Fruit fly (Drosophila melanogaster) whole organism, embryonic: ENCODE results near the gene opa.

Source experiments
- CG10979 ChIP-seq: fragments of 200-800 bp; sonication (Bioruptor generic); optimal IDR thresholded peaks from 2 replicates; lab custom pipeline; 2018; ENCODE audit warnings: missing biosample characterization, mild to moderate bottlenecking, missing genetic modification characterization, moderate library complexity
- CG12071 ChIP-seq: fragments of 200-800 bp; sonication (Bioruptor generic); optimal IDR thresholded peaks from 3 replicates; lab custom pipeline; 2018; ENCODE audit warnings: missing biosample characterization, mild to moderate bottlenecking, missing genetic modification characterization
- CG13296 ChIP-seq: fragments of 200-800 bp; sonication (Bioruptor generic); optimal IDR thresholded peaks from 3 replicates; lab custom pipeline; 2018; ENCODE audit warnings: missing biosample characterization, mild to moderate bottlenecking, missing genetic modification characterization
- CG13775 ChIP-seq: fragments of 200-800 bp; sonication (Bioruptor generic); optimal IDR thresholded peaks from 3 replicates; lab custom pipeline; 2017; ENCODE audit warnings: missing biosample characterization, mild to moderate bottlenecking, missing genetic modification characterization
- CG14014 ChIP-seq: fragments of 200-800 bp; sonication (Bioruptor generic); IDR thresholded peaks from 2 replicates; pipeline ENCODE4 v1.3.6; 2022; ENCODE audit warnings: missing biosample characterization, missing genetic modification characterization
- CG15011 ChIP-seq: fragments of 200-800 bp; sonication (Bioruptor generic); optimal IDR thresholded peaks from 3 replicates; lab custom pipeline; 2018; ENCODE audit warnings: missing biosample characterization, mild to moderate bottlenecking, missing genetic modification characterization
- CG16813 ChIP-seq: fragments of 200-800 bp; sonication (Bioruptor generic); IDR thresholded peaks from 3 replicates; pipeline ENCODE4 v1.3.6; 2022; ENCODE audit warnings: missing biosample characterization, missing genetic modification characterization; ENCODE audit not compliant: partially characterized antibody
- CG1832 ChIP-seq: fragments of 200-800 bp; sonication (Bioruptor generic); optimal IDR thresholded peaks from 2 replicates; lab custom pipeline; 2017; ENCODE audit warnings: missing biosample characterization, mild to moderate bottlenecking, missing genetic modification characterization, inconsistent platforms
- CG18476 ChIP-seq: fragments of 200-800 bp; sonication (Bioruptor generic); optimal IDR thresholded peaks from 2 replicates; lab custom pipeline; 2016; ENCODE audit warnings: missing biosample characterization, mild to moderate bottlenecking, missing genetic modification characterization
- CG18599 ChIP-seq: fragments of 200-800 bp; sonication (Bioruptor generic); optimal IDR thresholded peaks from 3 replicates; lab custom pipeline; 2017; ENCODE audit warnings: missing biosample characterization, missing genetic modification characterization, mild to moderate bottlenecking, moderate library complexity, missing genetic modification reagents
- CG2202 ChIP-seq: fragments of 200-800 bp; sonication (Bioruptor generic); optimal IDR thresholded peaks from 2 replicates; lab custom pipeline; 2018; ENCODE audit warnings: missing biosample characterization, mild to moderate bottlenecking, missing genetic modification characterization
- CG2712 ChIP-seq: fragments of 200-800 bp; optimal IDR thresholded peaks from 3 replicates; lab custom pipeline; 2019; ENCODE audit warnings: missing biosample characterization, mild to moderate bottlenecking, missing genetic modification characterization, moderate library complexity
- CG30020 ChIP-seq: fragments of 200-800 bp; optimal IDR thresholded peaks from 2 replicates; lab custom pipeline; 2019; ENCODE audit warnings: missing biosample characterization, mild to moderate bottlenecking, missing genetic modification characterization, moderate library complexity
- CG33213 ChIP-seq: fragments of 200-800 bp; sonication (Bioruptor generic); optimal IDR thresholded peaks from 3 replicates; lab custom pipeline; 2016; ENCODE audit warnings: missing biosample characterization, missing genetic modification characterization
- CG34422 ChIP-seq: fragments of 200-800 bp; sonication (Bioruptor generic); IDR thresholded peaks from 3 replicates; pipeline ENCODE4 v1.3.6; 2022; ENCODE audit warnings: missing biosample characterization, missing genetic modification characterization
- CG4282 ChIP-seq: fragments of 200-800 bp; sonication (Bioruptor generic); optimal IDR thresholded peaks from 2 replicates; lab custom pipeline; 2016; ENCODE audit warnings: missing biosample characterization, missing genetic modification characterization
- CG4730 ChIP-seq: fragments of 200-800 bp; sonication (Bioruptor generic); IDR thresholded peaks from 2 replicates; pipeline ENCODE4 v1.3.6; 2022; ENCODE audit warnings: missing biosample characterization, missing genetic modification characterization
- CG6689 ChIP-seq: fragments of 200-800 bp; sonication (Bioruptor generic); IDR thresholded peaks from 2 replicates; pipeline ENCODE4 v1.3.6; 2022; ENCODE audit warnings: missing biosample characterization, missing genetic modification characterization
- CG6854 ChIP-seq: fragments of 200-800 bp; sonication (Bioruptor generic); optimal IDR thresholded peaks from 3 replicates; lab custom pipeline; 2017; ENCODE audit warnings: missing biosample characterization, mild to moderate bottlenecking, missing genetic modification characterization
- CG8944 ChIP-seq: fragments of 200-800 bp; sonication (Bioruptor generic); optimal IDR thresholded peaks from 3 replicates; lab custom pipeline; 2016; ENCODE audit warnings: missing biosample characterization, missing genetic modification characterization
- Doc3 ChIP-seq: fragments of 200-800 bp; sonication (Bioruptor generic); IDR thresholded peaks from 3 replicates; pipeline ENCODE4 v1.3.6; 2022; ENCODE audit warnings: missing biosample characterization, missing genetic modification characterization; ENCODE audit not compliant: partially characterized antibody
- E2f1 ChIP-seq: fragments of 200-800 bp; sonication (Bioruptor generic); IDR thresholded peaks from 2 replicates; pipeline ENCODE4 v1.3.6; 2022; ENCODE audit warnings: missing biosample characterization, missing genetic modification characterization
- Fer2 ChIP-seq: fragments of 200-800 bp; sonication (Bioruptor generic); optimal IDR thresholded peaks from 2 replicates; lab custom pipeline; 2018; ENCODE audit warnings: missing biosample characterization, mild to moderate bottlenecking, missing genetic modification characterization, moderate library complexity
- H2.0 ChIP-seq: fragments of 200-800 bp; sonication (Bioruptor generic); IDR thresholded peaks from 2 replicates; pipeline ENCODE4 v1.3.6; 2022; ENCODE audit warnings: missing biosample characterization, missing genetic modification characterization
- Jarid2 ChIP-seq: fragments of 200-800 bp; sonication (Bioruptor generic); optimal IDR thresholded peaks from 3 replicates; lab custom pipeline; 2017; ENCODE audit warnings: mild to moderate bottlenecking, missing biosample characterization, missing genetic modification reagents, missing genetic modification characterization
- MTF-1 ChIP-seq: fragments of 200-800 bp; sonication (Bioruptor generic); optimal IDR thresholded peaks from 2 replicates; lab custom pipeline; 2018; ENCODE audit warnings: missing biosample characterization, mild to moderate bottlenecking, missing genetic modification characterization, borderline replicate concordance
- NK7.1 ChIP-seq: fragments of 200-800 bp; sonication (Bioruptor generic); optimal IDR thresholded peaks from 3 replicates; lab custom pipeline; 2016; ENCODE audit warnings: missing biosample characterization, missing genetic modification characterization
- Opbp ChIP-seq: fragments of 200-800 bp; sonication (Bioruptor generic); IDR thresholded peaks from 3 replicates; pipeline ENCODE4 v1.3.6; 2022; ENCODE audit warnings: missing biosample characterization, missing genetic modification characterization; ENCODE audit not compliant: partially characterized antibody
- Ptx1 ChIP-seq: fragments of 200-800 bp; sonication (Bioruptor generic); IDR thresholded peaks from 2 replicates; pipeline ENCODE4 v1.3.6; 2022; ENCODE audit warnings: missing biosample characterization, missing genetic modification characterization
- Scr ChIP-seq: fragments of 200-800 bp; sonication (Bioruptor generic); IDR thresholded peaks from 2 replicates; pipeline ENCODE4 v1.3.6; 2022; ENCODE audit warnings: missing biosample characterization, missing genetic modification characterization; ENCODE audit not compliant: partially characterized antibody
- Six4 ChIP-seq: fragments of 200-800 bp; sonication (Bioruptor generic); optimal IDR thresholded peaks from 2 replicates; lab custom pipeline; 2016; ENCODE audit warnings: missing biosample characterization, missing genetic modification characterization
- Sry-β ChIP-seq: fragments of 200-800 bp; sonication (Bioruptor generic); optimal IDR thresholded peaks from 2 replicates; lab custom pipeline; 2018; ENCODE audit warnings: missing biosample characterization, mild to moderate bottlenecking, missing genetic modification characterization, moderate library complexity
- Stat92E ChIP-seq, 3 experiments: fragments of >200 bp in 2 of 3; fragments of 200-800 bp in 1 of 3; sonication (Bioruptor generic) in 1 of 3; optimal IDR thresholded peaks; 2 replicates each; lab custom pipeline; 2017 to 2019; ENCODE audit warnings: missing biosample characterization in 3 of 3, missing genetic modification characterization in 3 of 3, mild to moderate bottlenecking in 1 of 3, moderate library complexity in 1 of 3
- Xrp1 ChIP-seq: fragments of 200-800 bp; sonication (Bioruptor generic); IDR thresholded peaks from 2 replicates; pipeline ENCODE4 v1.3.6; 2022; ENCODE audit warnings: missing biosample characterization, missing genetic modification characterization
- abd-A ChIP-seq: fragments of 200-800 bp; sonication (Bioruptor generic); optimal IDR thresholded peaks from 3 replicates; lab custom pipeline; 2019; ENCODE audit warnings: missing biosample characterization, mild to moderate bottlenecking, missing genetic modification characterization, moderate library complexity
- br ChIP-seq: fragments of >200 bp; optimal IDR thresholded peaks from 2 replicates; lab custom pipeline; 2017
- dmrt11E ChIP-seq: fragments of 200-800 bp; sonication (Bioruptor generic); optimal IDR thresholded peaks from 3 replicates; lab custom pipeline; 2018; ENCODE audit warnings: missing biosample characterization, mild to moderate bottlenecking, missing genetic modification characterization, moderate library complexity
- dmrt99B ChIP-seq: fragments of 200-800 bp; sonication (Bioruptor generic); optimal IDR thresholded peaks from 2 replicates; lab custom pipeline; 2018; ENCODE audit warnings: missing biosample characterization, mild to moderate bottlenecking, missing genetic modification characterization, moderate library complexity
- fd102C ChIP-seq: fragments of 200-800 bp; sonication (Bioruptor generic); optimal IDR thresholded peaks from 2 replicates; lab custom pipeline; 2018; ENCODE audit warnings: missing biosample characterization, mild to moderate bottlenecking, missing genetic modification characterization, moderate library complexity
- fru ChIP-seq: fragments of >200 bp; optimal IDR thresholded peaks from 2 replicates; lab custom pipeline; 2017
- fu2 ChIP-seq: fragments of 200-800 bp; sonication (Bioruptor generic); optimal IDR thresholded peaks from 2 replicates; lab custom pipeline; 2016; ENCODE audit warnings: missing biosample characterization, missing genetic modification characterization
- nerfin-1 ChIP-seq: fragments of 200-800 bp; sonication (Bioruptor generic); optimal IDR thresholded peaks from 3 replicates; lab custom pipeline; 2019; ENCODE audit warnings: missing biosample characterization, mild to moderate bottlenecking, missing genetic modification characterization, moderate library complexity
- nerfin-2 ChIP-seq: fragments of 200-800 bp; sonication (Bioruptor generic); IDR thresholded peaks from 2 replicates; pipeline ENCODE4 v1.3.6; 2022; ENCODE audit warnings: missing biosample characterization, missing genetic modification characterization; ENCODE audit not compliant: partially characterized antibody
- nom ChIP-seq: fragments of 200-800 bp; sonication (Bioruptor generic); optimal IDR thresholded peaks from 2 replicates; lab custom pipeline; 2017; ENCODE audit warnings: missing biosample characterization, missing genetic modification characterization, mild to moderate bottlenecking, moderate library complexity, missing genetic modification reagents
- ranshi ChIP-seq: fragments of 200-800 bp; sonication (Bioruptor generic); IDR thresholded peaks from 2 replicates; pipeline ENCODE4 v1.3.6; 2022; ENCODE audit warnings: missing biosample characterization, missing genetic modification characterization
- sd ChIP-seq: fragments of 200-800 bp; sonication (Bioruptor generic); optimal IDR thresholded peaks from 3 replicates; lab custom pipeline; 2018; ENCODE audit warnings: missing biosample characterization, mild to moderate bottlenecking, missing genetic modification characterization, moderate library complexity
- sens ChIP-seq: fragments of 200-800 bp; sonication (Bioruptor generic); peaks from one replicate; lab custom pipeline; 2016; ENCODE audit warnings: missing biosample characterization, missing genetic modification characterization
- slp2 ChIP-seq: fragments of 200-800 bp; sonication (Bioruptor generic); optimal IDR thresholded peaks from 2 replicates; lab custom pipeline; 2016; ENCODE audit warnings: missing biosample characterization, missing genetic modification characterization
- tup ChIP-seq: fragments of 200-800 bp; sonication (Bioruptor generic); optimal IDR thresholded peaks from 2 replicates; lab custom pipeline; 2016; ENCODE audit warnings: missing biosample characterization, mild to moderate bottlenecking, missing genetic modification characterization, moderate library complexity
- unc-4 ChIP-seq: fragments of 200-800 bp; sonication (Bioruptor generic); IDR thresholded peaks from 2 replicates; pipeline ENCODE4 v1.3.6; 2022; ENCODE audit warnings: missing biosample characterization, missing genetic modification characterization; ENCODE audit not compliant: partially characterized antibody
- wek ChIP-seq: fragments of 200-800 bp; sonication (Bioruptor generic); optimal IDR thresholded peaks from 3 replicates; lab custom pipeline; 2018; ENCODE audit warnings: missing biosample characterization, mild to moderate bottlenecking, missing genetic modification characterization, moderate library complexity

Gene opa

DNA sequence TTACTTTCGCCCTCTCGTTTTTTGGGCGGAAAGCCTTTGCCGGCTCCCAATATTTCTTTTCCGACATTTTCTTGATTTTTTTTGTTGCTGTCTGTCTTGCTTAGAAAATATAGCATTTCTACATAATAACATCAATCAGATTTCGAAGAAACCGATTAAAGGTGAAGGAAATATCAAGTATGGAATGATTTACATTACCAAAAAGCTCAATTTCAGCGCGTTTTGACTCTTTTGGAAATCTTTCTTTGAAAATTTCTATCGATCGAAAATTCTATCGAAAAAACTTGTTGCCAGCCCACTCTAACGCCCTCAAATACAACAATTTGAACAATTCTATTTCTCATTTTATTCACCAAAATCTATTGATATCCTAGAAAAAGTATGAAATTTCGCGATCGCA is 21.4 kb upstream of the opa start, which contains the start of gene CG14659:
TSS of gene CG14659 (minus strand) at position 101 of the 400 bp plus-strand sequence.
- no peak for TF ChIP-seq nerfin-2 (GFP tag; lab: Robert Waterston, UW)
- TF ChIP-seq CG16813 (GFP tag; lab: Robert Waterston, UW): no peak
- TF ChIP-seq Six4: no peak
- TF ChIP-seq Sry-β: no peak
- no peak for TF ChIP-seq CG13775 (GFP tag; lab: Kevin White, UChicago)
- TF ChIP-seq Xrp1: no peak
- TF ChIP-seq unc-4: no peak
- no peak for TF ChIP-seq CG2202 (tag; lab: Kevin White, UChicago)
- no peak for TF ChIP-seq fu2
- TF ChIP-seq Scr (GFP tag; lab: Robert Waterston, UW): no peak
- no peak for TF ChIP-seq CG8944 (GFP tag; lab: Kevin White, UChicago)
- no peak for TF ChIP-seq wek
- no peak for TF ChIP-seq Doc3
- no peak for TF ChIP-seq abd-A (tag; lab: Kevin White, UChicago)
- TF ChIP-seq dmrt11E: no peak
- no peak for TF ChIP-seq CG15011 (GFP tag; lab: Kevin White, UChicago)
- no peak for TF ChIP-seq CG2712 (tag; lab: Kevin White, UChicago)
- no peak for TF ChIP-seq fd102C (GFP tag; lab: Kevin White, UChicago)
- TF ChIP-seq nom (GFP tag; lab: Kevin White, UChicago): no peak
- no peak for TF ChIP-seq Fer2 (tag; lab: Kevin White, UChicago)
- TF ChIP-seq, all 482 proteins: peak for 0

DNA sequence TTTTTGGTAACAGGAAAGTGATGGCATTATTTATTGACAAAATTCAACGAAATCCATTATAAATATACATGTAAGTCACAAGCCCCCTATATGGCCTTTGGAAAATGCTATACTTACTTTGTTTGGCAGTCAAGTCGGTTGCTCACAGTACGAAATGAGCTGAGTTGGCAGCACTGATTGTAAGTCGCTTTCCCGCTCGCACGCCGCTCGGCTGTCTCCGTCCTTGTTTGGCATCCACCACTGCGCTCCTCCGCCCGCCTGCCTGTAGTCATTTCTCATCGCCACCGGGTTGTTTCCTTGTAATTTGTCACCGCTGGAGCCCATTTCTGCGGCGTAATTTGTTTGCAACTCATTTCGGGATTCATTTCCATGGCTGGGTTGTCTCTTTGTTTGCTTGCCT is 19.0 kb upstream of the opa start:
- no peak for TF ChIP-seq H2.0
- peak; percentile 53 for TF ChIP-seq sens (GFP tag; lab: Kevin White, UChicago)
- TF ChIP-seq tup (GFP tag; lab: Kevin White, UChicago): no peak
- TF ChIP-seq CG14014: no peak
- TF ChIP-seq CG4282 (GFP tag; lab: Kevin White, UChicago): no peak
- no peak for TF ChIP-seq CG30020 (tag; lab: Kevin White, UChicago)
- TF ChIP-seq NK7.1 (GFP tag; lab: Kevin White, UChicago): no peak
- TF ChIP-seq br (lab: Kevin White, UChicago): no peak
- TF ChIP-seq CG10979 (tag; lab: Kevin White, UChicago): no peak
- TF ChIP-seq CG18476: no peak
- no peak for TF ChIP-seq CG6854 (GFP tag; lab: Kevin White, UChicago)
- TF ChIP-seq slp2 (GFP tag; lab: Kevin White, UChicago): no peak
- no peak for TF ChIP-seq CG8944 (GFP tag; lab: Kevin White, UChicago)
- no peak for TF ChIP-seq CG13296 (GFP tag; lab: Kevin White, UChicago)
- TF ChIP-seq sd (tag; lab: Kevin White, UChicago): no peak
- no peak for TF ChIP-seq CG12071 (GFP tag; lab: Kevin White, UChicago)
- no peak for TF ChIP-seq CG18599 (GFP tag; lab: Kevin White, UChicago)
- no peak for TF ChIP-seq dmrt99B (tag; lab: Kevin White, UChicago)
- TF ChIP-seq CG34422 (GFP tag; lab: Robert Waterston, UW): no peak
- TF ChIP-seq ranshi (GFP tag; lab: Robert Waterston, UW): no peak
- no peak for TF ChIP-seq Opbp (GFP tag; lab: Robert Waterston, UW)
- TF ChIP-seq MTF-1 (GFP tag; lab: Kevin White, UChicago): no peak
- TF ChIP-seq CG6689 (GFP tag; lab: Robert Waterston, UW): no peak
- TF ChIP-seq CG33213 (GFP tag; lab: Kevin White, UChicago): no peak
- peak; percentile 33 for TF ChIP-seq Jarid2 (GFP tag; lab: Kevin White, UChicago)
- TF ChIP-seq E2f1 (GFP tag; lab: Robert Waterston, UW): no peak
- TF ChIP-seq CG4730 (GFP tag; lab: Robert Waterston, UW): no peak
- no peak for TF ChIP-seq Stat92E (GFP tag; optimal IDR thresholded peaks at IDR 0.05; lab: Kevin White, UChicago)
- no peak for TF ChIP-seq fru (lab: Kevin White, UChicago)
- TF ChIP-seq Ptx1: no peak
- TF ChIP-seq CG1832 (GFP tag; lab: Kevin White, UChicago): peak; percentile 82
- no peak for TF ChIP-seq nerfin-1 (tag; lab: Kevin White, UChicago)
